Worm (Caenorhabditis elegans): Measurements from ENCODE around the gene mtrr-1.
A peak's percentile ranks its signal among the peaks of the same experiment; 100 is the strongest.

mtrr-1 gene

DNA sequence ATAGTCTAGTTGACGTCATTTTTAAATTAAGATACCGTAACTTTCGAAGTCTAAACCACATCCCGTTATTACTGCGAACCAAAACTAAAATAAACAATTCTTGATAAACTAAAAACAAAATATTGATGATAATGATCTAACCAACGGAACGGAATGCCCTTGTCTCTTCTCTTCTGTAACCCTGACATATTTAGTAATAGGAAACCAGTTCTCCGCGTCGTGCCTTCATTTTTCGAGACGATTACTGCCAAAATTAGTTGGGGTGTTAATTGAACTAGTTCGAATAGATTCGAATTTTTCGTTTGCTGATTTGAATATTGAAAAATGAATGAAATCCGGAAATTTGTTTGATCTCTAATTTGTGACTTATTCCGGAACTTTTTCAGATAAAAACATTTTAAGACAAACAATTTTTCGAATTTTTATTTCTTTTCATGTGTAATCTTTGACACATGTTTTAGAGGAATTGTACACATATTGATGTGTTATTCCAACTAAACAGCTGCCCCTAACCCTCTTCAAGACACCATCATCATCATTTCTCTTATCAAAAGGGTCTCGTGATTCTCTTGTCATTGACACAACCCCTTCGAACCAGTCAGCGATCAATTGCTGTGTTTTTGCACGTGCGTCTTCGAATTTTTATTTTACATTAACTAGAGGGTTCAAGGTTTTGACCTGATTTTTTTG, 2.0 kb upstream of the mtrr-1 start:
- no peak for TF ChIP-seq R02D3.7 (tag; optimal IDR thresholded peaks at IDR 0.05)
- no peak for TF ChIP-seq nhr-23 (tag; optimal IDR thresholded peaks at IDR 0.05)
- peak; percentile 83 for TF ChIP-seq crh-2 (tag; optimal IDR thresholded peaks at IDR 0.05)
- TF ChIP-seq sma-3 (GFP tag; optimal IDR thresholded peaks at IDR 0.05) = peak; percentile 62
- TF ChIP-seq alr-1 (tag; optimal IDR thresholded peaks at IDR 0.05) = no peak
- TF ChIP-seq C34F6.9 (tag; optimal IDR thresholded peaks at IDR 0.05) = peak; percentile 64
- no peak for TF ChIP-seq blmp-1 (tag; optimal IDR thresholded peaks at IDR 0.05; ENCODE audit: insufficient read depth)
- TF ChIP-seq nhr-237 (tag; optimal IDR thresholded peaks at IDR 0.05) = no peak
- no peak for TF ChIP-seq mbf-1 (tag; optimal IDR thresholded peaks at IDR 0.05)
- TF ChIP-seq nhr-21 (tag; optimal IDR thresholded peaks at IDR 0.05) = peak; percentile 76
- peak; percentile 95 for TF ChIP-seq sma-9 (GFP tag; optimal IDR thresholded peaks at IDR 0.05)
- no peak for TF ChIP-seq sma-9 (tag; optimal IDR thresholded peaks at IDR 0.05)
- TF ChIP-seq nhr-10 (tag; optimal IDR thresholded peaks at IDR 0.05) = no peak
- TF ChIP-seq unc-55 (GFP tag; optimal IDR thresholded peaks at IDR 0.05) = no peak
- TF ChIP-seq nhr-6 (tag; optimal IDR thresholded peaks at IDR 0.05) = peak; percentile 33
- peak; percentile 71 to 90 for TF ChIP-seq mdl-1 (tag; optimal IDR thresholded peaks at IDR 0.05)
- TF ChIP-seq nhr-129 (tag; optimal IDR thresholded peaks at IDR 0.05) = peak; percentile 94
- TF ChIP-seq snpc-4 (tag; optimal IDR thresholded peaks at IDR 0.05) = no peak
- peak; percentile 61 for TF ChIP-seq egl-27 (tag; optimal IDR thresholded peaks at IDR 0.05)
- TF ChIP-seq elt-1 (tag; optimal IDR thresholded peaks at IDR 0.05) = no peak
- TF ChIP-seq skn-1 (tag; optimal IDR thresholded peaks at IDR 0.05) = no peak
- peak; percentile 74 for TF ChIP-seq gmeb-1 (tag; optimal IDR thresholded peaks at IDR 0.05)
- no peak for TF ChIP-seq peb-1 (tag; optimal IDR thresholded peaks at IDR 0.05)
- TF ChIP-seq sem-4 (tag; optimal IDR thresholded peaks at IDR 0.05) = no peak
- no peak for TF ChIP-seq ztf-1 (GFP tag; conservative IDR thresholded peaks at IDR 0.05)
- TF ChIP-seq lin-13 (GFP tag; optimal IDR thresholded peaks at IDR 0.05) = peak; percentile 10
- peak; percentile 90 for TF ChIP-seq fos-1 (tag; optimal IDR thresholded peaks at IDR 0.05)
- peak; percentile 32 for TF ChIP-seq nhr-25 (tag; optimal IDR thresholded peaks at IDR 0.05)
- no peak for TF ChIP-seq dmd-4 (tag; optimal IDR thresholded peaks at IDR 0.05)
- TF ChIP-seq ceh-82 (tag; optimal IDR thresholded peaks at IDR 0.05) = no peak
- peak; percentile 8 for TF ChIP-seq Y55F3AM.14 (GFP tag; optimal IDR thresholded peaks at IDR 0.05)
- no peak for TF ChIP-seq elt-3 (tag; optimal IDR thresholded peaks at IDR 0.05)
- TF ChIP-seq aly-2 (tag; optimal IDR thresholded peaks at IDR 0.05) = no peak
- peak in 1 of 2 experiments; percentile 80 for TF ChIP-seq lsy-2 (tag; optimal IDR thresholded peaks at IDR 0.05)
- TF ChIP-seq F13H6.1 (tag; optimal IDR thresholded peaks at IDR 0.05) = peak; percentile 79
- TF ChIP-seq ceh-16 (tag; optimal IDR thresholded peaks at IDR 0.05) = peak; percentile 82

DNA sequence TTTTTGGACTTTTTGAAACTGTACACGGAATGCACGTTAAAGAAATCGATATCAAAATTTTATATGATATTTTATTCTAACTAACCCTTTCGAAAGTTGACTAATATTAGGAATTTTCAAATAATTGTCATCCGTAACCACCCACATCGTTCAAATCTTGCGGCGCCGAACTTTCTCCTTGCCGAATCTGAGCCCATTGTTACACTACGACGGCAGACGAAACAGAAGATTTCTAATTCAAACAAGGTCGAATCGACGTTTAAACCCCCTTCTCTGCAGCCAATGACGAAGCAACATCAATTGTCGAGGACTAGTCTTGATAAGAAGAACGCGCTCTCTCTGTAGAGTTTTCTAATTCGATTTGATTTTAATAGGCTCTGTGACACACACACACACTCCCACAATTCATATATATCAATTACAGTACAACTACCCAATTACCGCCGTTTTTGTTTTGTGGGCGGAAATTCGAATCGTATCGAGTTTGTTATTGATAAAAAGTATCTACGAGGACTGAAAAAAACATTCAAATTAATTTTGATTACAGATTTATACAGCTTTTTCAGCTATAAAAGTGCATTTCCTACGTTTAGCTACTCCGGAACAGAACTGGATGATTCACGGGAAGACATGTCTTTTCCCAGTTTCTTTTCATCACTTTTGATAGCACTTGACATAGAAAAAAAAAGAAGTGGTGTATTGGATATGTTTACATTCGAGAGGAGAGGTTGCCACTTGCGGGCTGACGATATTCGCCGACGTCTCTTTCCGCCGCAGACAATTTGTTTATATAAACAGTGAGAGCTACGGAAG, 1.2 kb upstream of the mtrr-1 start:
- TF ChIP-seq crh-2 (tag; optimal IDR thresholded peaks at IDR 0.05) (peak; percentile 32), blmp-1 (tag; optimal IDR thresholded peaks at IDR 0.05; ENCODE audit: insufficient read depth) (no peak), Y55F3AM.14 (GFP tag; optimal IDR thresholded peaks at IDR 0.05) (no peak), nhr-23 (tag; optimal IDR thresholded peaks at IDR 0.05) (no peak), ama-1 (optimal IDR thresholded peaks at IDR 0.05) (peak; percentile 62), sma-9 (GFP tag; optimal IDR thresholded peaks at IDR 0.05) (peak; percentile 44), sma-9 (tag; optimal IDR thresholded peaks at IDR 0.05) (no peak), fos-1 (tag; optimal IDR thresholded peaks at IDR 0.05) (peak; percentile 49), peb-1 (tag; optimal IDR thresholded peaks at IDR 0.05) (peak; percentile 56), nhr-10 (tag; optimal IDR thresholded peaks at IDR 0.05) (no peak), ztf-4 (tag; optimal IDR thresholded peaks at IDR 0.05) (no peak), C34F6.9 (tag; optimal IDR thresholded peaks at IDR 0.05) (no peak), F13H6.1 (tag; optimal IDR thresholded peaks at IDR 0.05) (peak; percentile 45), nhr-129 (tag; optimal IDR thresholded peaks at IDR 0.05) (peak; percentile 13), mbf-1 (tag; optimal IDR thresholded peaks at IDR 0.05) (no peak), skn-1 (tag; optimal IDR thresholded peaks at IDR 0.05) (peak; percentile 51), nhr-6 (tag; optimal IDR thresholded peaks at IDR 0.05) (peak; percentile 23)

Data from whole organism, L2 larva.